Fruit fly (Drosophila melanogaster) whole organism, embryonic: ENCODE results near the gene CG11975.

ENCODE experiments used
- Abd-B ChIP-seq: fragments of 200-800 bp; sonication (Bioruptor generic); optimal IDR thresholded peaks from 2 replicates; lab custom pipeline; 2018; ENCODE audit warnings: missing biosample characterization, mild to moderate bottlenecking, missing genetic modification characterization, moderate library complexity
- Atf6 ChIP-seq: fragments of 200-800 bp; sonication (Bioruptor generic); IDR thresholded peaks from 2 replicates; pipeline ENCODE4 v1.3.6; 2022; ENCODE audit warnings: missing biosample characterization, missing genetic modification characterization
- B-H1 ChIP-seq: fragments of 200-800 bp; sonication (Bioruptor generic); IDR thresholded peaks from 3 replicates; pipeline ENCODE4 v1.3.6; 2022; ENCODE audit warnings: missing biosample characterization, missing genetic modification characterization
- BtbVII ChIP-seq: fragments of 200-800 bp; sonication (Bioruptor generic); optimal IDR thresholded peaks from 3 replicates; lab custom pipeline; 2017; ENCODE audit warnings: missing biosample characterization, mild to moderate bottlenecking, missing genetic modification characterization
- C15 ChIP-seq: fragments of 200-800 bp; sonication (Bioruptor generic); IDR thresholded peaks from 3 replicates; pipeline ENCODE4 v1.3.6; 2022; ENCODE audit warnings: missing biosample characterization, missing genetic modification characterization
- CG13424 ChIP-seq: fragments of 200-800 bp; sonication (Bioruptor generic); optimal IDR thresholded peaks from 2 replicates; lab custom pipeline; 2019; ENCODE audit warnings: missing biosample characterization, mild to moderate bottlenecking, missing genetic modification characterization, moderate library complexity
- CG15073 ChIP-seq: fragments of 200-800 bp; sonication (Bioruptor generic); optimal IDR thresholded peaks from 2 replicates; lab custom pipeline; 2016; ENCODE audit warnings: missing biosample characterization, missing genetic modification characterization
- CG1602 ChIP-seq: fragments of 200-800 bp; sonication (Bioruptor generic); optimal IDR thresholded peaks from 3 replicates; lab custom pipeline; 2016; ENCODE audit warnings: missing biosample characterization, missing genetic modification characterization
- CG1647 ChIP-seq: fragments of 200-800 bp; sonication (Bioruptor generic); optimal IDR thresholded peaks from 3 replicates; lab custom pipeline; 2016; ENCODE audit warnings: missing biosample characterization, missing genetic modification characterization
- CG16815 ChIP-seq: fragments of 200-800 bp; sonication (Bioruptor generic); optimal IDR thresholded peaks from 3 replicates; lab custom pipeline; 2017; ENCODE audit warnings: missing biosample characterization, mild to moderate bottlenecking, missing genetic modification characterization
- CG17829 ChIP-seq: fragments of 200-800 bp; optimal IDR thresholded peaks from 2 replicates; lab custom pipeline; 2019; ENCODE audit warnings: missing biosample characterization, mild to moderate bottlenecking, missing genetic modification characterization, moderate library complexity
- CG1832 ChIP-seq: fragments of 200-800 bp; sonication (Bioruptor generic); optimal IDR thresholded peaks from 2 replicates; lab custom pipeline; 2017; ENCODE audit warnings: missing biosample characterization, mild to moderate bottlenecking, missing genetic modification characterization, inconsistent platforms
- CG2129 ChIP-seq: fragments of 200-800 bp; sonication (Bioruptor generic); IDR thresholded peaks from 2 replicates; pipeline ENCODE4 v1.3.6; 2022; ENCODE audit warnings: missing biosample characterization, missing genetic modification characterization; ENCODE audit not compliant: partially characterized antibody
- CG2202 ChIP-seq: fragments of 200-800 bp; sonication (Bioruptor generic); optimal IDR thresholded peaks from 2 replicates; lab custom pipeline; 2018; ENCODE audit warnings: missing biosample characterization, mild to moderate bottlenecking, missing genetic modification characterization
- CG30020 ChIP-seq: fragments of 200-800 bp; optimal IDR thresholded peaks from 2 replicates; lab custom pipeline; 2019; ENCODE audit warnings: missing biosample characterization, mild to moderate bottlenecking, missing genetic modification characterization, moderate library complexity
- CG31365 ChIP-seq: fragments of 200-800 bp; sonication (Bioruptor generic); optimal IDR thresholded peaks from 2 replicates; lab custom pipeline; 2018; ENCODE audit warnings: missing biosample characterization, mild to moderate bottlenecking, missing genetic modification characterization
- CG31388 ChIP-seq: fragments of 200-800 bp; sonication (Bioruptor generic); optimal IDR thresholded peaks from 2 replicates; lab custom pipeline; 2016; ENCODE audit warnings: missing biosample characterization, missing genetic modification characterization
- CG3995 ChIP-seq: fragments of 200-800 bp; sonication (Bioruptor generic); optimal IDR thresholded peaks from 3 replicates; lab custom pipeline; 2016; ENCODE audit warnings: missing biosample characterization, missing genetic modification characterization
- CG6654 ChIP-seq: fragments of 200-800 bp; sonication (Bioruptor generic); optimal IDR thresholded peaks from 2 replicates; lab custom pipeline; 2017; ENCODE audit warnings: missing biosample characterization, mild to moderate bottlenecking, missing genetic modification characterization
- CG6854 ChIP-seq: fragments of 200-800 bp; sonication (Bioruptor generic); optimal IDR thresholded peaks from 3 replicates; lab custom pipeline; 2017; ENCODE audit warnings: missing biosample characterization, mild to moderate bottlenecking, missing genetic modification characterization
- CG7271 ChIP-seq: fragments of 200-800 bp; sonication (Bioruptor generic); optimal IDR thresholded peaks from 2 replicates; lab custom pipeline; 2018; ENCODE audit warnings: missing biosample characterization, mild to moderate bottlenecking, missing genetic modification characterization, moderate library complexity
- CG7357 ChIP-seq: fragments of 200-800 bp; sonication (Bioruptor generic); IDR thresholded peaks from 3 replicates; pipeline ENCODE4 v1.3.6; 2022; ENCODE audit warnings: missing biosample characterization, missing genetic modification characterization
- CG8765 ChIP-seq: fragments of 200-800 bp; sonication (Bioruptor generic); IDR thresholded peaks from 2 replicates; pipeline ENCODE4 v1.3.6; 2022; ENCODE audit warnings: missing biosample characterization, missing genetic modification characterization
- CrebB ChIP-seq: fragments of 200-800 bp; sonication (Bioruptor generic); optimal IDR thresholded peaks from 3 replicates; lab custom pipeline; 2018; ENCODE audit warnings: missing biosample characterization, mild to moderate bottlenecking, missing genetic modification characterization
- Ets97D ChIP-seq: fragments of 200-800 bp; sonication (Bioruptor generic); optimal IDR thresholded peaks from 3 replicates; lab custom pipeline; 2016; ENCODE audit warnings: missing biosample characterization, missing genetic modification characterization
- HLH3B ChIP-seq: fragments of 200-800 bp; sonication (Bioruptor generic); IDR thresholded peaks from 2 replicates; pipeline ENCODE4 v1.3.6; 2022; ENCODE audit warnings: missing biosample characterization, missing genetic modification characterization
- HmgZ ChIP-seq: fragments of 200-800 bp; sonication (Bioruptor generic); optimal IDR thresholded peaks from 2 replicates; lab custom pipeline; 2018; ENCODE audit warnings: missing biosample characterization, mild to moderate bottlenecking, missing genetic modification characterization
- Mad ChIP-seq: fragments of 200-800 bp; sonication (Bioruptor generic); optimal IDR thresholded peaks from 2 replicates; lab custom pipeline; 2016; ENCODE audit warnings: missing biosample characterization, missing genetic modification characterization
- Poxn ChIP-seq: fragments of 200-800 bp; sonication (Bioruptor generic); IDR thresholded peaks from 2 replicates; pipeline ENCODE4 v1.3.6; 2022; ENCODE audit warnings: missing biosample characterization, missing genetic modification characterization
- Rfx ChIP-seq: fragments of 200-800 bp; sonication (Bioruptor generic); IDR thresholded peaks from 2 replicates; pipeline ENCODE4 v1.3.6; 2022; ENCODE audit warnings: missing biosample characterization, missing genetic modification characterization
- Six4 ChIP-seq: fragments of 200-800 bp; sonication (Bioruptor generic); optimal IDR thresholded peaks from 2 replicates; lab custom pipeline; 2016; ENCODE audit warnings: missing biosample characterization, missing genetic modification characterization
- Spps ChIP-seq: fragments of 200-800 bp; sonication (Bioruptor generic); optimal IDR thresholded peaks from 2 replicates; lab custom pipeline; 2018; ENCODE audit warnings: missing biosample characterization, mild to moderate bottlenecking, missing genetic modification characterization
- Trl ChIP-seq, 3 experiments: fragments of >200 bp in 2 of 3; fragments of 200-800 bp in 1 of 3; sonication (Bioruptor generic) in 1 of 3; optimal IDR thresholded peaks; 2 replicates in 1 of 3; 3 replicates in 2 of 3; lab custom pipeline; 2016 to 2017; ENCODE audit warnings: missing biosample characterization in 1 of 3, missing genetic modification characterization in 1 of 3
- da ChIP-seq: fragments of 200-800 bp; sonication (Bioruptor generic); optimal IDR thresholded peaks from 2 replicates; lab custom pipeline; 2016; ENCODE audit warnings: missing biosample characterization, missing genetic modification characterization
- dysf ChIP-seq: fragments of 200-800 bp; sonication (Bioruptor generic); IDR thresholded peaks from 3 replicates; pipeline ENCODE4 v1.3.6; 2022; ENCODE audit warnings: missing biosample characterization, missing genetic modification characterization
- esg ChIP-seq: fragments of 200-800 bp; sonication (Bioruptor generic); conservative IDR thresholded peaks from 2 replicates; pipeline ENCODE4 v1.3.6; 2022; ENCODE audit warnings: missing biosample characterization, missing genetic modification characterization
- ewg ChIP-seq: fragments of 200-800 bp; sonication (Bioruptor generic); optimal IDR thresholded peaks from 3 replicates; lab custom pipeline; 2017; ENCODE audit warnings: mild to moderate bottlenecking, missing biosample characterization, missing genetic modification reagents, missing genetic modification characterization
- hb ChIP-seq: fragments of 200-800 bp; sonication (Bioruptor generic); IDR thresholded peaks from 3 replicates; pipeline ENCODE4 v1.3.6; 2022; ENCODE audit warnings: missing biosample characterization, missing genetic modification characterization; ENCODE audit not compliant: partially characterized antibody
- hbn ChIP-seq: fragments of 200-800 bp; sonication (Bioruptor generic); IDR thresholded peaks from 2 replicates; pipeline ENCODE4 v1.3.6; 2022; ENCODE audit warnings: missing biosample characterization, missing genetic modification characterization; ENCODE audit not compliant: partially characterized antibody
- ken ChIP-seq: fragments of 200-800 bp; sonication (Bioruptor generic); IDR thresholded peaks from 3 replicates; pipeline ENCODE4 v1.3.6; 2022; ENCODE audit warnings: missing biosample characterization, missing genetic modification characterization
- klu ChIP-seq: fragments of 200-800 bp; sonication (Bioruptor generic); IDR thresholded peaks from 2 replicates; pipeline ENCODE4 v1.3.6; 2022; ENCODE audit warnings: missing biosample characterization, missing genetic modification characterization
- knrl ChIP-seq: fragments of 200-800 bp; sonication (Bioruptor generic); IDR thresholded peaks from 3 replicates; pipeline ENCODE4 v1.3.6; 2022; ENCODE audit warnings: missing biosample characterization, missing genetic modification characterization; ENCODE audit not compliant: partially characterized antibody
- lbe ChIP-seq: fragments of 200-800 bp; sonication (Bioruptor generic); optimal IDR thresholded peaks from 2 replicates; lab custom pipeline; 2016; ENCODE audit warnings: missing biosample characterization, mild to moderate bottlenecking, missing genetic modification characterization
- lilli ChIP-seq: fragments of 200-800 bp; sonication (Bioruptor generic); optimal IDR thresholded peaks from 3 replicates; lab custom pipeline; 2016; ENCODE audit warnings: missing biosample characterization, missing genetic modification characterization
- lov ChIP-seq, 2 experiments: fragments of 200-800 bp in 1 of 2; fragments of >200 bp in 1 of 2; sonication (Bioruptor generic) in 1 of 2; IDR thresholded peaks in 1 of 2; optimal IDR thresholded peaks in 1 of 2; 2 replicates in 1 of 2; 3 replicates in 1 of 2; pipeline versions ENCODE4 v1.3.6 to Lab custom; 2017 to 2022; ENCODE audit warnings: missing biosample characterization in 1 of 2, missing genetic modification characterization in 1 of 2
- otp ChIP-seq: fragments of 200-800 bp; sonication (Bioruptor generic); IDR thresholded peaks from 3 replicates; pipeline ENCODE4, ENCODE4 v1.3.6; 2022; ENCODE audit warnings: missing biosample characterization, missing genetic modification characterization
- sna ChIP-seq: fragments of 200-800 bp; sonication (Bioruptor generic); IDR thresholded peaks from 2 replicates; pipeline ENCODE4 v1.3.6; 2022; ENCODE audit warnings: missing biosample characterization, missing genetic modification characterization; ENCODE audit not compliant: partially characterized antibody
- tgo ChIP-seq: fragments of 200-800 bp; sonication (Bioruptor generic); IDR thresholded peaks from 3 replicates; pipeline ENCODE4 v1.3.6; 2022; ENCODE audit warnings: missing biosample characterization, missing genetic modification characterization
- toy ChIP-seq: fragments of 200-800 bp; sonication (Bioruptor generic); IDR thresholded peaks from 2 replicates; pipeline ENCODE4 v1.3.6; 2022; ENCODE audit warnings: missing biosample characterization, missing genetic modification characterization
- unpg ChIP-seq: fragments of 200-800 bp; sonication (Bioruptor generic); optimal IDR thresholded peaks from 3 replicates; lab custom pipeline; 2018; ENCODE audit warnings: missing biosample characterization, mild to moderate bottlenecking, missing genetic modification characterization, moderate library complexity
- wek ChIP-seq: fragments of 200-800 bp; sonication (Bioruptor generic); optimal IDR thresholded peaks from 3 replicates; lab custom pipeline; 2018; ENCODE audit warnings: missing biosample characterization, mild to moderate bottlenecking, missing genetic modification characterization, moderate library complexity

Gene CG11975

dm6 chr3R:8960329-8960728 lies 32.7 kb upstream of the CG11975 start (continued):
- TF ChIP-seq unpg (peak; percentile 72), CG16815 (GFP tag; lab: Kevin White, UChicago) (no peak), CG1832 (no peak), HLH3B (GFP tag; lab: Robert Waterston, UW) (peak; percentile 67), CrebB (tag; lab: Kevin White, UChicago) (no peak), esg (GFP tag; lab: Robert Waterston, UW) (peak; percentile 65), lov (optimal IDR thresholded peaks at IDR 0.05; lab: Kevin White, UChicago) (no peak), lov (GFP tag; IDR thresholded peaks at IDR 0.05; lab: Robert Waterston, UW) (no peak), tgo (GFP tag; lab: Robert Waterston, UW) (peak; percentile 73; the same call in 2 of the 3 replicates), Ets97D (GFP tag; lab: Kevin White, UChicago) (no peak), Atf6 (GFP tag; lab: Robert Waterston, UW) (no peak; the same call in 1 of the 2 replicates), Trl (optimal IDR thresholded peaks at IDR 0.05; lab: Kevin White, UChicago) (no peak), Trl (GFP tag; optimal IDR thresholded peaks at IDR 0.05; lab: Kevin White, UChicago) (no peak), Six4 (GFP tag; lab: Kevin White, UChicago) (no peak), CG6654 (GFP tag; lab: Kevin White, UChicago) (no peak), CG7357 (GFP tag; lab: Robert Waterston, UW) (0 out of 3 replicates have a peak, but pooled peaks have one; percentile 12), sna (GFP tag; lab: Robert Waterston, UW) (no peak), CG31388 (GFP tag; lab: Kevin White, UChicago) (no peak), C15 (GFP tag; lab: Robert Waterston, UW) (no peak), knrl (no peak), CG1647 (GFP tag; lab: Kevin White, UChicago) (no peak), Poxn (GFP tag; lab: Robert Waterston, UW) (no peak), dysf (GFP tag; lab: Robert Waterston, UW) (peak; percentile 72), lbe (GFP tag; lab: Kevin White, UChicago) (no peak), CG13424 (tag; lab: Kevin White, UChicago) (peak; percentile 68), wek (GFP tag; lab: Kevin White, UChicago) (no peak), CG31365 (tag; lab: Kevin White, UChicago) (no peak), CG7271 (tag; lab: Kevin White, UChicago) (no peak), CG17829 (tag; lab: Kevin White, UChicago) (peak; percentile 64), BtbVII (peak; percentile 28), HmgZ (no peak), Spps (tag; lab: Kevin White, UChicago) (no peak), Abd-B (peak; percentile 50), ken (peak; percentile 48; the same call in 1 of the 3 replicates), CG8765 (GFP tag; lab: Robert Waterston, UW) (no peak), ewg (GFP tag; lab: Kevin White, UChicago) (peak; percentile 48), Rfx (GFP tag; lab: Robert Waterston, UW) (no peak), hbn (GFP tag; lab: Robert Waterston, UW) (no peak), klu (GFP tag; lab: Robert Waterston, UW) (peak; percentile 38; the same call in 1 of the 2 replicates), CG2129 (GFP tag; lab: Robert Waterston, UW) (no peak), da (GFP tag; lab: Kevin White, UChicago) (no peak), CG1602 (GFP tag; lab: Kevin White, UChicago) (peak; percentile 24), hb (no peak), otp (GFP tag; lab: Robert Waterston, UW) (no peak), CG30020 (tag; lab: Kevin White, UChicago) (no peak), lilli (no peak), CG2202 (tag; lab: Kevin White, UChicago) (no peak), CG6854 (GFP tag; lab: Kevin White, UChicago) (no peak), B-H1 (GFP tag; lab: Robert Waterston, UW) (no peak), CG3995 (GFP tag; lab: Kevin White, UChicago) (no peak), CG15073 (GFP tag; lab: Kevin White, UChicago) (no peak), toy (GFP tag; lab: Robert Waterston, UW) (no peak), Mad (GFP tag; lab: Kevin White, UChicago) (no peak)
